Worm (Caenorhabditis elegans): ENCODE results near the gene swsn-1.

DNA sequence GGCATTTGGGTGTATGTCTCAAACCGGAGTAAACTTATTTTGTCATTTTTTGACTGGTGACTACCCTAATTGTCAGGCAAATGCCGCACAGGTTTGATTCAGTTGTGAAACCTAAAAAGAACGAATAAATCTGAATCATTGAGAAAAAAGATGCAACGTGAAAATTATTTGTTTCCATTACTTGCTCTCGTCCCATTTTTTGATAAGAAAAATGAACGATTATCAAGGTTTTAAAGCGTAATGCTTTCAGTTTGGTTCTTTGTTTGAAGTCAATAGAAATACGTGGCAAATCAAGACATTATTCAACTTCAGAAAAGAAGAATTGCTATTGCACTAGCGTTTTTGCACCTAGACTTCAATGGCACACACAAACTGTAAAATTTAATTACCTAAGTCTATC is 36.7 kb downstream of the swsn-1 start, which contains the start of gene Y113G7B.12:
- TF ChIP-seq fkh-2 (tag; optimal IDR thresholded peaks at IDR 0.05) (no peak), fkh-10 (GFP tag; optimal IDR thresholded peaks at IDR 0.05) (no peak), ceh-82 (tag; optimal IDR thresholded peaks at IDR 0.05) (no peak), nhr-43 (tag; optimal IDR thresholded peaks at IDR 0.05; ENCODE audit: poor library complexity, severe bottlenecking) (no peak), ztf-4 (tag; optimal IDR thresholded peaks at IDR 0.05) (no peak), eor-1 (tag; optimal IDR thresholded peaks at IDR 0.05) (no peak), lin-15B (tag; optimal IDR thresholded peaks at IDR 0.05) (no peak), sea-2 (GFP tag; optimal IDR thresholded peaks at IDR 0.05) (no peak)

Data from whole organism, L3 larva.